Fruit fly (Drosophila melanogaster) whole organism, wandering third instar larva: Measurements from ENCODE around the gene elB.

Experiments
- Abd-B ChIP-seq: fragments of >200 bp; optimal IDR thresholded peaks from 2 replicates; lab custom pipeline; 2017; ENCODE audit warnings: missing biosample characterization, missing genetic modification characterization
- CG32264 ChIP-seq: fragments of 200-800 bp; sonication (Bioruptor generic); optimal IDR thresholded peaks from 2 replicates; lab custom pipeline; 2016; ENCODE audit warnings: missing biosample characterization, missing genetic modification characterization
- CG9705 ChIP-seq: fragments of 200-800 bp; sonication (Bioruptor generic); optimal IDR thresholded peaks from 2 replicates; lab custom pipeline; 2018; ENCODE audit warnings: missing biosample characterization, mild to moderate bottlenecking, missing genetic modification characterization
- CrebA ChIP-seq: fragments of 200-800 bp; sonication (Bioruptor generic); optimal IDR thresholded peaks from 2 replicates; lab custom pipeline; 2016; ENCODE audit warnings: missing biosample characterization, mild to moderate bottlenecking, missing genetic modification characterization, borderline replicate concordance
- Dfd ChIP-seq: fragments of >200 bp; optimal IDR thresholded peaks from 2 replicates; lab custom pipeline; 2017; ENCODE audit warnings: missing biosample characterization, missing genetic modification characterization
- GATAd ChIP-seq: sonication (Bioruptor generic); optimal IDR thresholded peaks from 2 replicates; lab custom pipeline; 2016; ENCODE audit warnings: missing biosample characterization, missing genetic modification characterization
- HLH106 ChIP-seq: fragments of 200-800 bp; optimal IDR thresholded peaks from 3 replicates; lab custom pipeline; 2019; ENCODE audit warnings: missing biosample characterization, mild to moderate bottlenecking, missing genetic modification characterization, moderate library complexity
- Hnf4 ChIP-seq: fragments of 200-800 bp; sonication (Bioruptor generic); optimal IDR thresholded peaks from 2 replicates; lab custom pipeline; 2016; ENCODE audit warnings: missing biosample characterization, mild to moderate bottlenecking, missing genetic modification characterization
- Hr83 ChIP-seq: fragments of 200-300 bp; sonication (Bioruptor generic); optimal IDR thresholded peaks from 2 replicates; lab custom pipeline; 2016; ENCODE audit warnings: missing biosample characterization, mild to moderate bottlenecking, missing genetic modification characterization, moderate library complexity; ENCODE audit not compliant: poor library complexity, severe bottlenecking
- Jra ChIP-seq: sonication (Bioruptor generic); optimal IDR thresholded peaks from 2 replicates; lab custom pipeline; 2016; ENCODE audit warnings: missing biosample characterization, missing genetic modification characterization
- Mio ChIP-seq: sonication (Bioruptor generic); optimal IDR thresholded peaks from 2 replicates; lab custom pipeline; 2016; ENCODE audit warnings: missing biosample characterization, missing genetic modification characterization
- Myc ChIP-seq: fragments of >200 bp; optimal IDR thresholded peaks from 2 replicates; lab custom pipeline; 2017
- N ChIP-seq: fragments of >200 bp; optimal IDR thresholded peaks from 2 replicates; lab custom pipeline; 2018; ENCODE audit warnings: missing biosample characterization, missing external identifiers, missing genetic modification characterization
- OdsH ChIP-seq: fragments of 200-800 bp; sonication (Bioruptor generic); optimal IDR thresholded peaks from 2 replicates; lab custom pipeline; 2016; ENCODE audit warnings: missing biosample characterization, mild to moderate bottlenecking, missing genetic modification characterization
- Rel ChIP-seq, 2 experiments: fragments of 200-800 bp; sonication (Bioruptor generic) in 1 of 2; optimal IDR thresholded peaks; 2 replicates in 1 of 2; 3 replicates in 1 of 2; lab custom pipeline; 2016 to 2019; ENCODE audit warnings: mild to moderate bottlenecking in 2 of 2, missing biosample characterization in 2 of 2, missing genetic modification characterization in 2 of 2, moderate library complexity in 1 of 2
- Vsx2 ChIP-seq: fragments of 200-300, 225-300 bp; sonication (Bioruptor generic); optimal IDR thresholded peaks from 2 replicates; lab custom pipeline; 2018; ENCODE audit warnings: missing biosample characterization, missing genetic modification characterization; ENCODE audit not compliant: partially characterized antibody
- br ChIP-seq: fragments of 200-800 bp; sonication (Bioruptor generic); optimal IDR thresholded peaks from 2 replicates; lab custom pipeline; 2016; ENCODE audit warnings: missing biosample characterization, missing genetic modification characterization
- brk ChIP-seq: fragments of 200-800 bp; sonication (Bioruptor generic); optimal IDR thresholded peaks from 2 replicates; lab custom pipeline; 2016; ENCODE audit warnings: missing biosample characterization, mild to moderate bottlenecking, missing genetic modification characterization
- dl ChIP-seq, 2 experiments: fragments of 175-275, 200-275 bp in 1 of 2; fragments of 200-275 bp in 1 of 2; sonication (Bioruptor generic); optimal IDR thresholded peaks; lab custom pipeline; 2018; ENCODE audit warnings: mild to moderate bottlenecking in 2 of 2, missing biosample characterization in 2 of 2, missing genetic modification characterization in 2 of 2, moderate library complexity in 2 of 2; ENCODE audit not compliant: partially characterized antibody in 2 of 2, insufficient read depth in 1 of 2
- dmrt93B ChIP-seq: fragments of 200-800 bp; sonication (Bioruptor generic); optimal IDR thresholded peaks from 2 replicates; lab custom pipeline; 2018; ENCODE audit warnings: missing biosample characterization, mild to moderate bottlenecking, missing genetic modification characterization
- dsf ChIP-seq: sonication (Bioruptor generic); optimal IDR thresholded peaks from 2 replicates; lab custom pipeline; 2016; ENCODE audit warnings: missing biosample characterization, missing genetic modification characterization, borderline replicate concordance
- foxo ChIP-seq, 2 experiments: fragments of 200-800 bp; sonication (Bioruptor generic); optimal IDR thresholded peaks; 2 replicates in 1 of 2; 3 replicates in 1 of 2; lab custom pipeline; 2016 to 2017; ENCODE audit warnings: missing biosample characterization in 2 of 2, missing genetic modification characterization in 2 of 2
- fru ChIP-seq: fragments of 200-800 bp; sonication (Bioruptor generic); optimal IDR thresholded peaks from 3 replicates; lab custom pipeline; 2016; ENCODE audit warnings: missing biosample characterization, mild to moderate bottlenecking, missing genetic modification characterization
- h ChIP-seq: fragments of 200-800 bp; sonication (Bioruptor generic); optimal IDR thresholded peaks from 3 replicates; lab custom pipeline; 2016; ENCODE audit warnings: missing biosample characterization, mild to moderate bottlenecking, missing genetic modification characterization
- pan ChIP-seq: fragments of >200 bp; optimal IDR thresholded peaks from 2 replicates; lab custom pipeline; 2017
- psq ChIP-seq: fragments of 200-800 bp; sonication (Bioruptor generic); optimal IDR thresholded peaks from 3 replicates; lab custom pipeline; 2017; ENCODE audit warnings: missing biosample characterization, mild to moderate bottlenecking, missing genetic modification characterization, moderate library complexity
- rgr ChIP-seq: fragments of 200-800 bp; sonication (Bioruptor generic); optimal IDR thresholded peaks from 3 replicates; lab custom pipeline; 2016; ENCODE audit warnings: missing biosample characterization, mild to moderate bottlenecking, missing genetic modification characterization
- sage ChIP-seq: fragments of 200-800 bp; sonication (Bioruptor generic); optimal IDR thresholded peaks from 2 replicates; lab custom pipeline; 2016; ENCODE audit warnings: missing biosample characterization, mild to moderate bottlenecking, missing genetic modification characterization
- sv ChIP-seq: fragments of 200-800 bp; sonication (Bioruptor generic); optimal IDR thresholded peaks from 3 replicates; lab custom pipeline; 2016; ENCODE audit warnings: missing biosample characterization, missing genetic modification characterization
- tai ChIP-seq: sonication (Bioruptor generic); optimal IDR thresholded peaks from 2 replicates; lab custom pipeline; 2016; ENCODE audit warnings: missing biosample characterization, missing genetic modification characterization
- woc ChIP-seq: sonication (Bioruptor generic); optimal IDR thresholded peaks from 2 replicates; lab custom pipeline; 2016; ENCODE audit warnings: missing biosample characterization, mild to moderate bottlenecking, missing genetic modification characterization

Gene elB

DNA sequence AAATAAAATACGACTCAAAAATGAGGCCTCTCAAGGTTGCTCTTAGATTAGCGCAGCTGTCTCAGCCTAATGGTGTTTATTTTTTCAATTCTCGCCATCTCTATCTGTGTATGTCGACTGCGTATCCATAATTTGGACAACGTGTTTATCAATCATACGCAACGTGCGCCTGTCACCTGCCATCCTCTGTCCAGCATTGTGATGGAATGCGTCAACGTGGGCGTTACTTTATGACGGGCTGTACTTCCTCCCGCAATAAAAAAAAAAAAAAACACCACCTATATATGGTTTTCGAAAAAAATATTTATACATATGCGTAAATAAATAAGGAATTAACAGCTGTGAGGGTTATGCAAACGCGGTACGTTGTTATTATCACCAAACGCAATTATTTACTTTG lies 10.0 kb downstream of the elB start (continued):
- TF ChIP-seq Myc (lab: Kevin White, UChicago) (no peak), tai (GFP tag; lab: Kevin White, UChicago) (no peak), Jra (GFP tag; lab: Kevin White, UChicago) (peak; percentile 4), woc (GFP tag; lab: Kevin White, UChicago) (no peak), OdsH (GFP tag; lab: Kevin White, UChicago) (peak; percentile 16), psq (GFP tag; lab: Kevin White, UChicago) (peak; percentile 7), brk (no peak), foxo (GFP tag; optimal IDR thresholded peaks at IDR 0.05; lab: Kevin White, UChicago) (peak in 1 of 2 experiments; percentile 3), HLH106 (tag; lab: Kevin White, UChicago) (no peak), dl (GFP tag; optimal IDR thresholded peaks at IDR 0.05; lab: Kevin White, UChicago; ENCODE audit: insufficient read depth in 1 of 2, partially characterized antibody in 2 of 2) (no peak), GATAd (no peak), Hnf4 (GFP tag; lab: Kevin White, UChicago) (no peak), CrebA (GFP tag; lab: Kevin White, UChicago) (no peak), dsf (GFP tag; lab: Kevin White, UChicago) (no peak), Mio (no peak), dmrt93B (GFP tag; lab: Kevin White, UChicago) (no peak)

DNA sequence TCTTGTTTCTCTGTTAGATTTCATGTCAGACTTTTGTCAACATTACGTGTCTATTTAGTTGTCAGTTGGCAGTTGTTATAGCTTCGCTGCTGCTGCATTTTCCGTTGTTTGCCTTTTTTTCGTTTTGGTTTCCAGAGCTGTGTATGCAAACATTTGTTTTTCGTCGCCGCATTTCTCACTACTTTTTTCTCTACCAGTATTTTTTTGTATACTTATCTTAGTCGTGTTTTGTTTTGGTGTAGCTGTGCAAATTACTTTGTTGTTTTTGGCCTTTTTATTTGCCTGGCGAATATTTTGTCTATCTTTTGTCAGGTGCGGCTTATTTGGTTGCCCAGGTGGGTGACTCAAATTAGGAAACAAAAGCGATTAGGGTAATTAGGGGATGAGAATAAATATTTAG lies 10.8 kb downstream of the elB start:
- TF ChIP-seq Hnf4 (GFP tag; lab: Kevin White, UChicago) (no peak), OdsH (GFP tag; lab: Kevin White, UChicago) (no peak), Abd-B (GFP tag; lab: Kevin White, UChicago) (no peak), woc (GFP tag; lab: Kevin White, UChicago) (no peak), br (GFP tag; lab: Kevin White, UChicago) (no peak), Dfd (GFP tag; lab: Kevin White, UChicago) (no peak), fru (no peak), HLH106 (tag; lab: Kevin White, UChicago) (no peak), pan (lab: Kevin White, UChicago) (no peak), sage (no peak)

DNA sequence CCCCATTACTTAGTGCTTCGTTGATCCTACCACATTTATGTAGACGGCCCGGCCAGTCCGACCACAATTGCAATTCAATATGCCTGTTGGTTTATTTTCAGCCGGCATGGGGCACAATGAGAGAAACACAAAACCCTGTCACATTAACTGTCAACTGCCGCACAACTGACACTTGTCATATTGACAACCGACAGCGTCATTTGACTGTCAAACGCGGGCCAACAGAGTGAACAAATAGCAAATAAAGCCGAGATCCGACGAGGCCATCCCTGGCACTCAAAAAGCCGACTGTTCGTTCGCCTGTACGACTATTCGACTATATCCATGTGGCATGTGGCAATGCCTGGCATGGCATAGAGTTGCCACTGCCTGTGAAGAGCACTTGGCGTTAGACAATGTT lies 11.4 kb downstream of the elB start:
- no peak for TF ChIP-seq pan (lab: Kevin White, UChicago)
- TF ChIP-seq Dfd (GFP tag; lab: Kevin White, UChicago): no peak
- TF ChIP-seq sv (GFP tag; lab: Kevin White, UChicago): no peak
- TF ChIP-seq Hr83 (GFP tag; lab: Kevin White, UChicago): no peak
- TF ChIP-seq foxo (GFP tag; optimal IDR thresholded peaks at IDR 0.05; lab: Kevin White, UChicago): no peak
- no peak for TF ChIP-seq Rel (GFP tag; optimal IDR thresholded peaks at IDR 0.05; lab: Kevin White, UChicago)
- TF ChIP-seq Rel (tag; optimal IDR thresholded peaks at IDR 0.05; lab: Kevin White, UChicago): no peak
- TF ChIP-seq Mio: no peak

DNA sequence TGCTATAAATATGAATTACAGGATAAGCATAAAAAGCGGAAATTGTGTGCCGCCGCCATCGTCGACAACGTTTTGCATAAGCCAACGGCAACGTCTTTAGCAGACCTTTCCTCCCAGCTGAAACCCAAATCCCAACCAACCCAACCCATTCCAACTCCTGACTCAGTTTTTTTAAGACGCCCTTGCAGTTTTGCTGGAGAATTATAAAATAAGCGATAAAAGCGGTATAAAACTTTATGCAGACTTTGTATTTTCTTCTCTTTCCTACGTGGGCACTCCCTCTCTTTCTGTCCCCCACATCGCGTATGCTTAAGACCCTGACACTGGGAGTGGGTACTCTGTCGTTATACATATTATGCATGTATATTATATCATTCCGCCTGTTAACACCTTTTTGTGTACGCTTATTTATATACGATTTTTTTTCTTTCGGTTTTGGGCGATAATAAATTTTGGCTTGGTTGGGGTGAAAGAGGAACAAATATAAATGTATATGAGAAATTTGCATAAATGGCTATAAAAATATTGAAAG lies 12.2 kb downstream of the elB start:
- no peak for TF ChIP-seq foxo (GFP tag; optimal IDR thresholded peaks at IDR 0.05; lab: Kevin White, UChicago)
- TF ChIP-seq Vsx2: no peak
- TF ChIP-seq Hr83 (GFP tag; lab: Kevin White, UChicago): no peak
- no peak for TF ChIP-seq brk
- TF ChIP-seq N (GFP tag; lab: Kevin White, UChicago): no peak
- TF ChIP-seq br (GFP tag; lab: Kevin White, UChicago): no peak
- TF ChIP-seq CG9705: no peak
- TF ChIP-seq GATAd: no peak
- TF ChIP-seq Hnf4 (GFP tag; lab: Kevin White, UChicago): no peak
- no peak for TF ChIP-seq Abd-B (GFP tag; lab: Kevin White, UChicago)
- TF ChIP-seq Mio: no peak
- TF ChIP-seq rgr (GFP tag; lab: Kevin White, UChicago): no peak
- no peak for TF ChIP-seq CG32264 (GFP tag; lab: Kevin White, UChicago)
- TF ChIP-seq sage: no peak
- TF ChIP-seq Myc (lab: Kevin White, UChicago): no peak
- TF ChIP-seq CrebA (GFP tag; lab: Kevin White, UChicago): no peak
- TF ChIP-seq h (GFP tag; lab: Kevin White, UChicago): no peak
